Worm (Caenorhabditis elegans) whole organism, late embryonic: ENCODE measurements around the gene apc-17.
A peak's percentile ranks its signal among the peaks of the same experiment; 100 is the strongest.

Experiments
- C08G9.2 ChIP-seq: sonication (generic microtip); optimal IDR thresholded peaks from 2 replicates; lab custom pipeline; 2016; ENCODE audit warnings: mild to moderate bottlenecking, missing genetic modification characterization, moderate library complexity, missing compliant biosample characterization
- C38D4.7 ChIP-seq: fragments of 200-800 bp; sonication (Bioruptor generic); optimal IDR thresholded peaks from 2 replicates; lab custom pipeline; 2018; ENCODE audit warnings: mild to moderate bottlenecking, missing genetic modification characterization, moderate library complexity, missing compliant biosample characterization
- F13H6.1 ChIP-seq: sonication (generic microtip); optimal IDR thresholded peaks from 2 replicates; lab custom pipeline; 2016; ENCODE audit warnings: missing genetic modification characterization, missing compliant biosample characterization
- Y22D7AL.16 ChIP-seq: sonication (generic microtip); optimal IDR thresholded peaks from 2 replicates; lab custom pipeline; 2016; ENCODE audit warnings: missing genetic modification characterization, missing compliant biosample characterization
- ahr-1 ChIP-seq: sonication (generic microtip); optimal IDR thresholded peaks from 2 replicates; lab custom pipeline; 2016; ENCODE audit warnings: missing genetic modification characterization, missing compliant biosample characterization
- ama-1 ChIP-seq: fragments of 150-350 bp; optimal IDR thresholded peaks from 2 replicates; lab custom pipeline; 2014
- ceh-18 ChIP-seq: sonication (generic microtip); optimal IDR thresholded peaks from 2 replicates; lab custom pipeline; 2016; ENCODE audit warnings: missing genetic modification characterization, missing compliant biosample characterization
- ceh-2 ChIP-seq: sonication (generic microtip); optimal IDR thresholded peaks from 2 replicates; lab custom pipeline; 2016; ENCODE audit warnings: missing genotype, missing genetic modification characterization, missing compliant biosample characterization
- ceh-22 ChIP-seq: sonication (generic microtip); optimal IDR thresholded peaks from 2 replicates; lab custom pipeline; 2017; ENCODE audit warnings: missing biosample characterization, missing genetic modification characterization
- ceh-31 ChIP-seq: sonication (generic microtip); optimal IDR thresholded peaks from 2 replicates; lab custom pipeline; 2016; ENCODE audit warnings: missing genetic modification characterization, missing compliant biosample characterization
- ceh-48 ChIP-seq: sonication (generic microtip); optimal IDR thresholded peaks from 2 replicates; lab custom pipeline; 2016; ENCODE audit warnings: missing genetic modification characterization, inconsistent platforms, missing compliant biosample characterization
- ceh-6 ChIP-seq: fragments of 200-800 bp; sonication (Bioruptor generic); optimal IDR thresholded peaks from 2 replicates; lab custom pipeline; 2018; ENCODE audit warnings: mild to moderate bottlenecking, missing genetic modification characterization, missing compliant biosample characterization
- ceh-9 ChIP-seq: sonication (generic microtip); optimal IDR thresholded peaks from 2 replicates; lab custom pipeline; 2016; ENCODE audit warnings: mild to moderate bottlenecking, missing genetic modification characterization, inconsistent platforms, missing compliant biosample characterization
- elt-4 ChIP-seq: sonication (generic microtip); optimal IDR thresholded peaks from 2 replicates; lab custom pipeline; 2016; ENCODE audit warnings: missing genetic modification characterization, missing compliant biosample characterization
- eyg-1 ChIP-seq: sonication (generic microtip); optimal IDR thresholded peaks from 2 replicates; lab custom pipeline; 2016; ENCODE audit warnings: missing genotype, missing genetic modification characterization, missing compliant biosample characterization
- fkh-10 ChIP-seq: fragments of 150-350 bp; optimal IDR thresholded peaks from 2 replicates; lab custom pipeline; 2014; ENCODE audit warnings: missing biosample characterization, missing genetic modification reagents, missing genetic modification characterization
- fkh-6 ChIP-seq: sonication (generic microtip); optimal IDR thresholded peaks from 2 replicates; lab custom pipeline; 2016; ENCODE audit warnings: missing genetic modification characterization, missing compliant biosample characterization
- gmeb-2 ChIP-seq: sonication (generic microtip); optimal IDR thresholded peaks from 2 replicates; lab custom pipeline; 2016; ENCODE audit warnings: missing genetic modification characterization, inconsistent platforms, missing compliant biosample characterization
- hlh-13 ChIP-seq: fragments of 200-800 bp; sonication (Bioruptor generic); optimal IDR thresholded peaks from 2 replicates; lab custom pipeline; 2018; ENCODE audit warnings: mild to moderate bottlenecking, missing genetic modification characterization, missing compliant biosample characterization
- hlh-6 ChIP-seq: sonication (generic microtip); optimal IDR thresholded peaks from 2 replicates; lab custom pipeline; 2016; ENCODE audit warnings: missing genotype, missing genetic modification characterization, missing compliant biosample characterization
- lin-11 ChIP-seq: fragments of 200-800 bp; sonication (Bioruptor generic); optimal IDR thresholded peaks from 2 replicates; lab custom pipeline; 2018; ENCODE audit warnings: mild to moderate bottlenecking, missing genetic modification characterization, missing compliant biosample characterization
- madf-2 ChIP-seq: sonication (generic microtip); optimal IDR thresholded peaks from 2 replicates; lab custom pipeline; 2017; ENCODE audit warnings: missing genetic modification characterization, missing compliant biosample characterization
- nhr-11 ChIP-seq: fragments of 150-350 bp; optimal IDR thresholded peaks from 2 replicates; lab custom pipeline; 2014; ENCODE audit warnings: missing biosample characterization, missing genetic modification characterization
- odd-2 ChIP-seq: sonication (generic microtip); optimal IDR thresholded peaks from 2 replicates; lab custom pipeline; 2017; ENCODE audit warnings: antibody characterized with exemption, mild to moderate bottlenecking, missing genetic modification characterization, missing compliant biosample characterization
- pha-2 ChIP-seq: sonication (generic microtip); optimal IDR thresholded peaks from 2 replicates; lab custom pipeline; 2017; ENCODE audit warnings: mild to moderate bottlenecking, missing genetic modification characterization, missing compliant biosample characterization
- pros-1 ChIP-seq: fragments of 150-350 bp; optimal IDR thresholded peaks from 2 replicates; lab custom pipeline; 2014; ENCODE audit warnings: missing biosample characterization, missing genetic modification reagents, missing genetic modification characterization
- ref-2 ChIP-seq: sonication (generic microtip); optimal IDR thresholded peaks from 2 replicates; lab custom pipeline; 2016; ENCODE audit warnings: missing genetic modification characterization, missing compliant biosample characterization
- sdc-2 ChIP-seq: sonication (generic microtip); optimal IDR thresholded peaks from 2 replicates; lab custom pipeline; 2016; ENCODE audit warnings: missing genotype, missing genetic modification characterization, missing compliant biosample characterization
- tbx-2 ChIP-seq: sonication (generic microtip); optimal IDR thresholded peaks from 2 replicates; lab custom pipeline; 2016; ENCODE audit warnings: missing genetic modification characterization, missing compliant biosample characterization
- unc-3 ChIP-seq, 2 experiments: fragments of 200-800 bp in 1 of 2; sonication (Bioruptor generic) in 1 of 2; sonication (generic microtip) in 1 of 2; conservative IDR thresholded peaks in 1 of 2; optimal IDR thresholded peaks in 1 of 2; 2 replicates each; pipeline versions ENCODE4 v1.3.6 to Lab custom; 2016 to 2022; ENCODE audit warnings: missing compliant biosample characterization in 2 of 2, missing genetic modification characterization in 2 of 2, missing genetic modification reagents in 1 of 2
- unc-42 ChIP-seq: sonication (generic microtip); optimal IDR thresholded peaks from 2 replicates; lab custom pipeline; 2016; ENCODE audit warnings: missing genotype, missing genetic modification characterization, missing compliant biosample characterization
- unc-86 ChIP-seq: sonication (generic microtip); optimal IDR thresholded peaks from 2 replicates; lab custom pipeline; 2016; ENCODE audit warnings: missing genetic modification characterization, missing compliant biosample characterization
- zip-5 ChIP-seq: sonication (generic microtip); optimal IDR thresholded peaks from 2 replicates; lab custom pipeline; 2016; ENCODE audit warnings: missing genetic modification characterization, missing compliant biosample characterization
- ztf-16 ChIP-seq: sonication (generic microtip); optimal IDR thresholded peaks from 2 replicates; lab custom pipeline; 2017; ENCODE audit warnings: missing genetic modification characterization, missing compliant biosample characterization

The apc-17 gene

DNA sequence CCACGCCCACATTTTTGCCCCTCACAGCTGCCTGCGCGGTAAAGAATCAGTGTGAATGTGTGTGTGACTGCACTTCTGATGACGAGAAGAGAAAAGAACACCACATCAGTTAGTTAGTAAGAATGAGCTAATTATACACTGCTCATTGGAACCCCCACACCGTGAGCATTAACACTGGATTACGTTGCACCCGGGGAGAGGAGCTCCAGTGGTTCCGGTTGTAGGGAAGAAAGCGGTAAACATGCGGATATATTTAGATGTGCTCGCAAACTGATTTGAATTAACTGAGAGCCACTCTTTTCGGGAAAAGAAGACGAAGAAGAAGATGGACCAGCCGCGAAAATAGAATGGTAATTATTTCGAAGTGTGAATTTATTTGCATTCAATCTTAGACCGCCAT lies 21.2 kb upstream of the apc-17 start:
- TF ChIP-seq C38D4.7 (no peak), ceh-31 (tag; lab: Kevin White, UChicago) (peak; percentile 18), unc-42 (tag; lab: Kevin White, UChicago) (peak; percentile 77)

- TF ChIP-seq fkh-6 (tag; lab: Kevin White, UChicago) (no peak), unc-42 (tag; lab: Kevin White, UChicago) (peak; percentile 97), ceh-6 (peak; percentile 0), ceh-18 (tag; lab: Kevin White, UChicago) (no peak), ceh-31 (tag; lab: Kevin White, UChicago) (peak; percentile 5)
These were observed 19.8 kb upstream of the apc-17 start for ce11 chrII:11088137-11088536.

ce11 chrII:11089356-11089755 lies 18.6 kb upstream of the apc-17 start, which contains the start of gene unc-53:
Gene unc-53, minus strand, starts transcription at chrII:11089456.
- TF ChIP-seq C08G9.2 (tag; lab: Kevin White, UChicago) (no peak), ceh-48 (tag; lab: Kevin White, UChicago) (no peak), ceh-22 (tag; lab: Kevin White, UChicago) (no peak), Y22D7AL.16 (tag; lab: Kevin White, UChicago) (no peak), zip-5 (tag; lab: Kevin White, UChicago) (no peak), unc-86 (tag; lab: Kevin White, UChicago) (no peak), ceh-2 (tag; lab: Kevin White, UChicago) (no peak), lin-11 (tag; lab: Kevin White, UChicago) (no peak), madf-2 (tag; lab: Kevin White, UChicago) (no peak), ztf-16 (no peak), F13H6.1 (no peak), pha-2 (tag; lab: Kevin White, UChicago) (no peak), unc-3 (GFP tag; conservative IDR thresholded peaks at IDR 0.05; lab: Robert Waterston, UW) (no peak), unc-3 (tag; optimal IDR thresholded peaks at IDR 0.05; lab: Kevin White, UChicago) (no peak), ref-2 (tag; lab: Kevin White, UChicago) (no peak), elt-4 (tag; lab: Kevin White, UChicago) (no peak), C38D4.7 (no peak), ama-1 (no peak), sdc-2 (tag; lab: Kevin White, UChicago) (no peak)

DNA sequence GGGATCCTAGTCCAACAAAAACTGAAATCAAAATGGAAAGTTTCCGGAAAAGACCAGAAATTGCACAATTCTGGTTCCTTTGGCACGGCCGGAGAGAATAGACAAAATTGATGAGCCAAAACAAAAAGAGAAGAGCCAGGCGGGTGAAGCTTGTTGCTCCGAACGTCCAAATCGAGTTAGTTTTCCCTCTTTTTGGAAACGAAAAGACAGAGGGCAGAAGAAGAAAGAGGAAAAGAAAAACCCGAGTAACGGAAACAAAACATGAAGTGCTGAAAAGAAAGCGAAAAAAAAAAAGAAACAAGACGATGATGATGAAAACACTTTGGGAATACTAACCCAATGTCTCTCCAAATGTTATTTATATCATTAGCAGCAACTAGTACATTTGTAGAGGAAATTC lies 16.4 kb upstream of the apc-17 start:
- TF ChIP-seq odd-2 (tag; lab: Kevin White, UChicago), result no peak
- TF ChIP-seq hlh-6 (tag; lab: Kevin White, UChicago), result no peak
- TF ChIP-seq unc-42 (tag; lab: Kevin White, UChicago), result peak; percentile 91
- peak; percentile 37 for TF ChIP-seq fkh-10 (GFP tag; lab: Kevin White, UChicago)

- no peak for TF ChIP-seq ahr-1 (tag; lab: Kevin White, UChicago)
- TF ChIP-seq nhr-11, result no peak
- no peak for TF ChIP-seq ceh-18 (tag; lab: Kevin White, UChicago)
- TF ChIP-seq tbx-2 (tag; lab: Kevin White, UChicago), result no peak
- no peak for TF ChIP-seq hlh-13 (GFP tag; lab: Kevin White, UChicago)
These were observed 15.5 kb upstream of the apc-17 start, which contains the start of gene rpl-42 for ce11 chrII:11092413-11092812. Gene rpl-42, plus strand, starts transcription at chrII:11092713.

ce11 chrII:11094431-11094830 lies 13.5 kb upstream of the apc-17 start:
- no peak for TF ChIP-seq pros-1 (tag; lab: Kevin White, UChicago)
- TF ChIP-seq gmeb-2 (tag; lab: Kevin White, UChicago), result no peak
- TF ChIP-seq unc-3 (GFP tag; conservative IDR thresholded peaks at IDR 0.05; lab: Robert Waterston, UW), result no peak
- no peak for TF ChIP-seq unc-3 (tag; optimal IDR thresholded peaks at IDR 0.05; lab: Kevin White, UChicago)
- no peak for TF ChIP-seq eyg-1 (tag; lab: Kevin White, UChicago)
- TF ChIP-seq ceh-9 (tag; lab: Kevin White, UChicago), result no peak
